Worm (Caenorhabditis elegans) whole organism, late embryonic: ENCODE measurements around the gene F48E3.9.

ENCODE experiments used
- mec-3 ChIP-seq: sonication (generic microtip); optimal IDR thresholded peaks from 2 replicates; lab custom pipeline; 2016; ENCODE audit warnings: borderline replicate concordance, missing genetic modification characterization, missing compliant biosample characterization
- nhr-232 ChIP-seq: sonication (generic microtip); optimal IDR thresholded peaks from 2 replicates; lab custom pipeline; 2016; ENCODE audit warnings: missing genetic modification characterization, missing compliant biosample characterization
- sox-2 ChIP-seq: fragments of 200-800 bp; sonication (Bioruptor generic); IDR thresholded peaks from 2 replicates; pipeline ENCODE4 v1.3.6; 2022; ENCODE audit warnings: missing genetic modification reagents, missing genetic modification characterization, missing compliant biosample characterization
- ttx-3 ChIP-seq: sonication (generic microtip); optimal IDR thresholded peaks from 2 replicates; lab custom pipeline; 2016; ENCODE audit warnings: missing genetic modification reagents, missing genetic modification characterization, missing compliant biosample characterization

- TF ChIP-seq ttx-3 (no peak), nhr-232 (tag; lab: Kevin White, UChicago) (no peak), mec-3 (tag; lab: Kevin White, UChicago) (no peak), sox-2 (no peak)
Measured at ce11 chrX:7445734-7446133, 35.1 kb upstream of the F48E3.9 start.
